Worm (Caenorhabditis elegans): ENCODE data around the gene pitr-4.

DNA sequence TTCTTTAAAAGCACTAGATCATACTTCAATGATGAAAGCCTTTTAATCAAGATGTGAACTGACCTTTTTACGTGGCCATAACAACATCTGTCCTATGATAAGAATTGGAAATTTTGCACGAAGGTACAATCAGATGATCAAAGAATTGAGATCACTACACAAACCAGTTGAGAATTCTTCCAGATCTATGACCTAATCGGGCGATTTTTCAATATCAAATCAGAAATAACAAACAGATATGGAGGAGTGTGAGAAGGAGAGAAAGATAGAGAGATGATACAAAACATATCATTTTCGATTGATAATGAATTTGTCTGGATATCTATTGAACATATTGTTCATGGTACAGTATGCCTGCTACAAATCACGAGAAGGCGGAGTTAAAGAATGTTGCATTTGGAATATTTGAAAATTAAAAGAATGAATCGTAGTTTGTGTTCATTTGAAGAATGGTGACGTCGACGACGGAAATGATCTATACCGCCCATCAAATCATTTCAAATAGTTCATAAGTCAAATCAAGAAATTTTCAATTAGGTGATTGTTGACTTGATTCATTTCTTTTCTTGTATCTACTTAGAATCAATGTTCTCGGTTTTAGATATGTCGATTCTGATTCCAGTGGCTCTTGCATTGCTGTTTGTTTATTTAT, 7.1 kb downstream of the pitr-4 start, which contains the start of gene cyp-29A4:
- no peak for TF ChIP-seq ama-1 (optimal IDR thresholded peaks at IDR 0.05)
- TF ChIP-seq flt-1 (GFP tag; IDR thresholded peaks at IDR 0.05): no peak
